Worm (Caenorhabditis elegans): ENCODE data around the gene Y14H12B.1.
A peak's percentile ranks its signal among the peaks of the same experiment; 100 is the strongest.

Y14H12B.1 gene

DNA sequence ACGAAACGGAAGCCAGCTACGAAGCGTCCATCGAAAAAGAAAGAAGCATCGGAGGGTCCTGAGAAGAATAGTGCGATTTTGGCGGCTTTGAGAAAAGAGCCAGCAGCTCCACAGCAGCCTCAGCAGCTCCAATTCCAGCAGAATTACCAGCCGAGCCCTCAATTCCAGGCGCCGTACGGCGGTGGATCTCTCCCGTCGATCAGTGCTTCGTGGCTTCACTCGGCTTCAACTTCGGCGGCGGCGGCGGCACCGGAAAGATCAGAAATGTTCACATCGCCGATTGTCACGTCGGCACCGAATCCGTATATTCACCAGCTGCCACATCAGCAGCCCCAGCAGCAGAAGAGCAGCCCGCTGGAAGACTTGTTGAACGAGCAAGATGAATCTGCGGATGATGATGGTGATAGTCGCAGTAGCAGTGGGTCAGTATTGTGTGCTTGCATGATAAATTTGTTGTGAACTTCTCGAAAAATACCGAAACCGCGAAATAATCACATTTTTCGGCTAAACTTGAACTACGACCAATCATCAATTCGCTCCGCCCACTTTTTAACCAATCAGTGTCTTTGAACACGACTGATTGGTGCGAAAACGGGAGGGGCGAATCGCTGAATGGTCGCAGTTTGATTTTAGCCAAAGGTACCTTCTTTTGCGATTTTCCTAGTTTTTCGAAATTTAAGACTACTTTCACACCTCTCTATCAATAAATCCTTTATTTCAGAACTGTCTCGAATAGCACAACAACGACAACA, 31.6 kb downstream of the Y14H12B.1 start:
- TF ChIP-seq cebp-1 (GFP tag; IDR thresholded peaks at IDR 0.05), result no peak
- TF ChIP-seq cebp-1 (tag; optimal IDR thresholded peaks at IDR 0.05), result no peak
- TF ChIP-seq snpc-1.3 (tag; optimal IDR thresholded peaks at IDR 0.05; ENCODE audit: insufficient read depth), result no peak
- no peak for TF ChIP-seq tlf-1 (GFP tag; optimal IDR thresholded peaks at IDR 0.05)
- no peak for TF ChIP-seq hrde-1 (tag; optimal IDR thresholded peaks at IDR 0.05; ENCODE audit: borderline replicate concordance)
- no peak for TF ChIP-seq egl-18 (GFP tag; IDR thresholded peaks at IDR 0.05)
- TF ChIP-seq zfh-2 (GFP tag; conservative IDR thresholded peaks at IDR 0.05), result peak; percentile 89
- TF ChIP-seq B0261.1 (tag; optimal IDR thresholded peaks at IDR 0.05), result no peak
- TF ChIP-seq lir-1 (GFP tag; conservative IDR thresholded peaks at IDR 0.05), result no peak
- peak; percentile 77; the same call in 1 of the 2 replicates for TF ChIP-seq egrh-3 (GFP tag; IDR thresholded peaks at IDR 0.05)
- no peak for TF ChIP-seq cebp-2 (GFP tag; IDR thresholded peaks at IDR 0.05)
- TF ChIP-seq ZK185.1 (tag; optimal IDR thresholded peaks at IDR 0.05; ENCODE audit: poor library complexity, severe bottlenecking), result no peak

DNA sequence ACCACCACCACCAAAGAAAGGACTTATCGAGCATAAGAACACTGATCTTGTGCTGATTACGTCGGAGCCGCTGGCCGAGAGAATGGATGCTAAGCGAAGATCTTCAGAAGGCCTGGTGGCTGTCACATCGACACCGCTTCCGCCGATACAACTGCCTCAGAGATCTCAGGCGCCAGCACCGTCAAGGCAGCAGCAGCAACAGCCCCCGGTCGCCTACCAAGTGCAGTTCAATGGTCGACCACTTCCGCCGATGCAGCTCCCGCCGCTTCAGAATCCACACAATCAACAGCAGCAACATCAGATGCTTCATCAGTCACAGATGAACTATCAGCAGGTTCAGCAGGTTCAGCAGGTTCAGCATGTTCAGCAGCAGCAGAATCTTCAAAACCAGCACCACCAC, 32.8 kb downstream of the Y14H12B.1 start:
- TF ChIP-seq tbp1 (GFP tag; optimal IDR thresholded peaks at IDR 0.05) (no peak), ztf-3 (GFP tag; optimal IDR thresholded peaks at IDR 0.05) (no peak), ekl-4 (GFP tag; IDR thresholded peaks at IDR 0.05) (no peak), Y95B8A.8 (GFP tag; IDR thresholded peaks at IDR 0.05) (no peak), pbrm-1 (GFP tag; IDR thresholded peaks at IDR 0.05) (no peak), egrh-3 (GFP tag; IDR thresholded peaks at IDR 0.05) (peak; percentile 57; the same call in 1 of the 2 replicates)

DNA sequence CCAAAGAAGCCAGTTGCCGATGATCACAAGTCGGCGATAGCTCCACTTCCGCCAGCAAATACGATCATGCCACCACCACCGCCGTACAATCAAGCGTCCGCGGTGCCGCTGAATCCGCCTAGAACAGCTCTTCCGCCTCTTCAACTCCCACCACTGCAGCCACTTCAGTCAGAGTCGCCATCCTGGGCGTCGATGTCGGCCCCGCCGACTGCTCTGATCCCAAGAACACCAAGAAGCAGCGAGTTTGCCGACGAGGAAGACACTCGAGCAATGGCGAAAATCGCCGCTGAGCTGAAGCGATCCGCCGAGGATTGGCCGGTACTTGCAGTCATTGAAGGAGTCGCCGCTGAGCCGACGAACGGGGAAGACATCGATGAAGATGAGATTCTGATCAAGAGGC, 33.8 kb downstream of the Y14H12B.1 start:
- TF ChIP-seq mxl-1 (tag; optimal IDR thresholded peaks at IDR 0.05) (no peak), F57C9.4 (tag; optimal IDR thresholded peaks at IDR 0.05) (no peak), mes-4 (tag; optimal IDR thresholded peaks at IDR 0.05) (no peak), hrde-1 (tag; optimal IDR thresholded peaks at IDR 0.05; ENCODE audit: borderline replicate concordance) (no peak), akir-1 (GFP tag; optimal IDR thresholded peaks at IDR 0.05) (no peak), atf-7 (tag; optimal IDR thresholded peaks at IDR 0.05) (no peak), egrh-3 (GFP tag; IDR thresholded peaks at IDR 0.05) (peak; percentile 49; the same call in 1 of the 2 replicates), C17E4.6 (GFP tag; IDR thresholded peaks at IDR 0.05) (no peak), attf-3 (GFP tag; conservative IDR thresholded peaks at IDR 0.05) (no peak), die-1 (tag; optimal IDR thresholded peaks at IDR 0.05) (no peak), chd-7 (tag; optimal IDR thresholded peaks at IDR 0.05) (no peak), F33H1.4 (GFP tag; IDR thresholded peaks at IDR 0.05) (no peak), zfh-2 (GFP tag; conservative IDR thresholded peaks at IDR 0.05) (peak; percentile 28; the same call in 1 of the 2 replicates), lin-26 (GFP tag; IDR thresholded peaks at IDR 0.05) (no peak), ztf-28 (GFP tag; IDR thresholded peaks at IDR 0.05) (no peak), B0261.1 (tag; optimal IDR thresholded peaks at IDR 0.05) (no peak), mcd-1 (GFP tag; IDR thresholded peaks at IDR 0.05) (no peak), Y53F4B.3 (GFP tag; IDR thresholded peaks at IDR 0.05) (no peak), lag-1 (GFP tag; IDR thresholded peaks at IDR 0.05) (0 out of 2 replicates have a peak, but pooled peaks have one; percentile 55), Y53G8AR.9 (GFP tag; conservative IDR thresholded peaks at IDR 0.05) (no peak), dpl-1 (GFP tag; optimal IDR thresholded peaks at IDR 0.05) (no peak)

Measured in whole organism, young adult.